Worm (Caenorhabditis elegans) whole organism, young adult: ENCODE results near the gene let-19.

Source experiments
- B0336.3 ChIP-seq: fragments of 200-800 bp; sonication (Bioruptor generic); IDR thresholded peaks from 2 replicates; pipeline ENCODE4 v1.3.6; 2022; ENCODE audit warnings: missing genetic modification characterization, missing compliant biosample characterization
- C17E4.6 ChIP-seq: fragments of 200-800 bp; sonication (Bioruptor generic); IDR thresholded peaks from 2 replicates; pipeline ENCODE4 v1.3.6; 2022; ENCODE audit warnings: missing genetic modification reagents, missing genetic modification characterization, missing compliant biosample characterization
- ama-1 ChIP-seq, 3 experiments: fragments of 150-350 bp in 1 of 3; sonication (generic microtip) in 2 of 3; optimal IDR thresholded peaks; 2 replicates each; lab custom pipeline; 2014 to 2018; ENCODE audit warnings: missing biosample characterization in 2 of 3, missing genetic modification characterization in 2 of 3, missing genetic modification reagents in 2 of 3
- atf-7 ChIP-seq: sonication (generic microtip); optimal IDR thresholded peaks from 2 replicates; lab custom pipeline; 2017; ENCODE audit warnings: mild to moderate bottlenecking, missing genetic modification characterization, missing compliant biosample characterization
- ceh-79 ChIP-seq: sonication (generic microtip); optimal IDR thresholded peaks from 2 replicates; lab custom pipeline; 2017; ENCODE audit warnings: mild to moderate bottlenecking, missing genetic modification characterization, missing compliant biosample characterization
- die-1 ChIP-seq: sonication (generic microtip); optimal IDR thresholded peaks from 2 replicates; lab custom pipeline; 2016; ENCODE audit warnings: missing genotype, mild to moderate bottlenecking, missing genetic modification characterization, missing compliant biosample characterization
- dpff-1 ChIP-seq: sonication (generic microtip); optimal IDR thresholded peaks from 2 replicates; lab custom pipeline; 2017; ENCODE audit warnings: mild to moderate bottlenecking, missing genetic modification characterization, missing compliant biosample characterization
- nhr-80 ChIP-seq: sonication (generic microtip); optimal IDR thresholded peaks from 2 replicates; lab custom pipeline; 2016; ENCODE audit warnings: missing genetic modification characterization, missing compliant biosample characterization
- nhr-90 ChIP-seq: sonication (generic microtip); optimal IDR thresholded peaks from 2 replicates; lab custom pipeline; 2016; ENCODE audit warnings: missing genotype, mild to moderate bottlenecking, missing genetic modification characterization, missing compliant biosample characterization
- snpc-4 ChIP-seq, 5 experiments: fragments of 150-350 bp in 1 of 5; sonication (generic microtip) in 4 of 5; optimal IDR thresholded peaks; 2 replicates each; lab custom pipeline; 2014 to 2018; ENCODE audit warnings: missing genetic modification characterization in 5 of 5, missing biosample characterization in 3 of 5, antibody characterized with exemption in 2 of 5, mild to moderate bottlenecking in 2 of 5, missing compliant biosample characterization in 2 of 5, missing genotype in 2 of 5, moderate library complexity in 2 of 5, missing genetic modification reagents in 1 of 5
- unc-62 ChIP-seq: fragments of 150-350 bp; optimal IDR thresholded peaks from 2 replicates; lab custom pipeline; 2014; ENCODE audit warnings: missing biosample characterization, missing genetic modification reagents, missing genetic modification characterization
- zfh-2 ChIP-seq: fragments of 200-800 bp; sonication (Bioruptor generic); conservative IDR thresholded peaks from 2 replicates; pipeline ENCODE4 v1.3.6; 2022; ENCODE audit warnings: missing genetic modification reagents, missing genetic modification characterization, missing compliant biosample characterization

DNA sequence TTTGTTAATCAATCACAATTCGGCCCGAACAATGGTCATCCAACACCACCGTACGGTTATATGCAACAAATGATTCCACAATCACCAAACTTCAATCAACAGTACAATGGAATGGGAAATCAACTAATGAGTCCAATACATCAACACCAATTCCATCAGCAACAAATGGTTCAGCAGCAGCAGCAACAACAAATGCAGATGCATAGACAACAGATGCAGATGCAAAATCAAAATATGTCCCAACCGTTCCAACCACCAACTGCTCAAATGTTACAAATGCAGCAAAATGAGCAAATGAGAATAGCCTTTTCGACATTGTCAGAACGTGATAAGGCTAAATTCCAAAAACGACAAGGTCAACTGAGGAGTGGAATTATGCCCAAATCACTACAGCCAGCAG is 5.7 kb downstream of the let-19 start:
- TF ChIP-seq nhr-80, result no peak
- TF ChIP-seq dpff-1 (tag; lab: Kevin White, UChicago), result no peak
- no peak for TF ChIP-seq B0336.3 (GFP tag; lab: Robert Waterston, UW)
- no peak for TF ChIP-seq die-1
- TF ChIP-seq snpc-4 (GFP tag; optimal IDR thresholded peaks at IDR 0.05; lab: Kevin White, UChicago), result no peak
- no peak for TF ChIP-seq snpc-4 (tag; optimal IDR thresholded peaks at IDR 0.05; lab: Kevin White, UChicago)
- TF ChIP-seq ama-1 (optimal IDR thresholded peaks at IDR 0.05; lab: Kevin White, UChicago), result no peak
- TF ChIP-seq ama-1 (GFP tag; optimal IDR thresholded peaks at IDR 0.05; lab: Kevin White, UChicago), result no peak
- TF ChIP-seq atf-7 (tag; lab: Kevin White, UChicago), result no peak
- TF ChIP-seq ceh-79, result no peak
- no peak for TF ChIP-seq unc-62 (GFP tag; lab: Kevin White, UChicago)
- no peak for TF ChIP-seq nhr-90 (tag; lab: Kevin White, UChicago)
- no peak for TF ChIP-seq zfh-2
- no peak for TF ChIP-seq C17E4.6 (GFP tag; lab: Robert Waterston, UW)
